Worm (Caenorhabditis elegans) whole organism, young adult: ENCODE results near the gene C34F6.7.

Source experiments
- B0019.2 ChIP-seq: fragments of 200-800 bp; sonication (Bioruptor generic); conservative IDR thresholded peaks from 2 replicates; pipeline ENCODE4 v1.3.6; 2022; ENCODE audit warnings: missing genetic modification reagents, missing genetic modification characterization, missing compliant biosample characterization
- B0261.1 ChIP-seq: sonication (generic microtip); optimal IDR thresholded peaks from 2 replicates; lab custom pipeline; 2016; ENCODE audit warnings: mild to moderate bottlenecking, missing genetic modification characterization, moderate library complexity, missing compliant biosample characterization
- F52B5.7 ChIP-seq: sonication (generic microtip); optimal IDR thresholded peaks from 2 replicates; lab custom pipeline; 2016; ENCODE audit warnings: mild to moderate bottlenecking, missing genetic modification characterization, missing compliant biosample characterization
- T07F8.4 ChIP-seq: sonication (generic microtip); optimal IDR thresholded peaks from 2 replicates; lab custom pipeline; 2016; ENCODE audit warnings: mild to moderate bottlenecking, missing genetic modification characterization, moderate library complexity, missing compliant biosample characterization
- aptf-2 ChIP-seq: fragments of 200-800 bp; sonication (Bioruptor generic); conservative IDR thresholded peaks from 2 replicates; pipeline ENCODE4 v1.3.6; 2022; ENCODE audit warnings: missing genetic modification reagents, missing genetic modification characterization, missing compliant biosample characterization
- attf-5 ChIP-seq: fragments of 200-800 bp; sonication (Bioruptor generic); optimal IDR thresholded peaks from 2 replicates; lab custom pipeline; 2018; ENCODE audit warnings: mild to moderate bottlenecking, missing genetic modification characterization, missing compliant biosample characterization
- ccch-3 ChIP-seq: fragments of 200-800 bp; sonication (Bioruptor generic); optimal IDR thresholded peaks from 2 replicates; lab custom pipeline; 2018; ENCODE audit warnings: mild to moderate bottlenecking, missing genetic modification characterization, missing compliant biosample characterization
- ceh-100 ChIP-seq: fragments of 200-800 bp; sonication (Bioruptor generic); IDR thresholded peaks from 2 replicates; pipeline ENCODE4 v1.3.6; 2022; ENCODE audit warnings: missing genetic modification reagents, missing genetic modification characterization, missing compliant biosample characterization
- dpff-1 ChIP-seq: sonication (generic microtip); optimal IDR thresholded peaks from 2 replicates; lab custom pipeline; 2017; ENCODE audit warnings: mild to moderate bottlenecking, missing genetic modification characterization, missing compliant biosample characterization
- egrh-3 ChIP-seq: fragments of 200-800 bp; sonication (Bioruptor generic); IDR thresholded peaks from 2 replicates; pipeline ENCODE4 v1.3.6; 2022; ENCODE audit warnings: missing genetic modification reagents, missing genetic modification characterization, missing compliant biosample characterization
- ets-4 ChIP-seq: fragments of 200-800 bp; sonication (Bioruptor generic); optimal IDR thresholded peaks from 2 replicates; lab custom pipeline; 2018; ENCODE audit warnings: mild to moderate bottlenecking, missing genetic modification characterization, missing compliant biosample characterization
- him-1 ChIP-seq: sonication (generic microtip); optimal IDR thresholded peaks from 2 replicates; lab custom pipeline; 2016; ENCODE audit warnings: missing genotype, missing genetic modification reagents, missing genetic modification characterization, missing compliant biosample characterization
- hlh-12 ChIP-seq: sonication (generic microtip); optimal IDR thresholded peaks from 2 replicates; lab custom pipeline; 2016; ENCODE audit warnings: missing genetic modification characterization, missing compliant biosample characterization
- hmg-20 ChIP-seq: fragments of 200-800 bp; sonication (Bioruptor generic); IDR thresholded peaks from 2 replicates; pipeline ENCODE4 v1.3.6; 2022; ENCODE audit warnings: missing genetic modification reagents, missing genetic modification characterization, missing compliant biosample characterization
- hrde-1 ChIP-seq: sonication (generic microtip); optimal IDR thresholded peaks from 2 replicates; lab custom pipeline; 2016; ENCODE audit warnings: missing genetic modification characterization, mild to moderate bottlenecking, missing compliant biosample characterization, moderate library complexity, missing genotype, missing genetic modification reagents, borderline replicate concordance
- hsf-1 ChIP-seq: fragments of 200-800 bp; sonication (Bioruptor generic); IDR thresholded peaks from 2 replicates; pipeline ENCODE4 v1.3.6; 2022; ENCODE audit warnings: missing genetic modification reagents, missing genetic modification characterization, missing compliant biosample characterization
- lin-26 ChIP-seq: fragments of 200-800 bp; sonication (Bioruptor generic); IDR thresholded peaks from 2 replicates; pipeline ENCODE4 v1.3.6; 2022; ENCODE audit warnings: missing genetic modification reagents, missing genetic modification characterization, missing compliant biosample characterization
- lsl-1 ChIP-seq: fragments of 200-800 bp; sonication (Bioruptor generic); optimal IDR thresholded peaks from 2 replicates; lab custom pipeline; 2018; ENCODE audit warnings: mild to moderate bottlenecking, missing genetic modification characterization, moderate library complexity, missing compliant biosample characterization
- lsy-27 ChIP-seq: sonication (generic microtip); optimal IDR thresholded peaks from 2 replicates; lab custom pipeline; 2017; ENCODE audit warnings: missing genetic modification characterization, mild to moderate bottlenecking, missing compliant biosample characterization, antibody characterized with exemption, missing genotype, borderline replicate concordance; ENCODE audit not compliant: insufficient read depth
- madf-3 ChIP-seq: fragments of 200-800 bp; sonication (Bioruptor generic); IDR thresholded peaks from 2 replicates; pipeline ENCODE4 v1.3.6; 2022; ENCODE audit warnings: missing genetic modification reagents, missing genetic modification characterization, missing compliant biosample characterization
- nhr-120 ChIP-seq: fragments of 200-800 bp; sonication (Bioruptor generic); IDR thresholded peaks from 2 replicates; pipeline ENCODE4 v1.3.6; 2022; ENCODE audit warnings: missing genetic modification characterization, missing compliant biosample characterization
- nhr-27 ChIP-seq: fragments of 200-800 bp; sonication (Bioruptor generic); optimal IDR thresholded peaks from 2 replicates; lab custom pipeline; 2018; ENCODE audit warnings: mild to moderate bottlenecking, missing genetic modification characterization, moderate library complexity, missing compliant biosample characterization
- rcor-1 ChIP-seq: fragments of 200-800 bp; sonication (Bioruptor generic); IDR thresholded peaks from 2 replicates; pipeline ENCODE4 v1.3.6; 2022; ENCODE audit warnings: missing genetic modification reagents, missing genetic modification characterization, missing compliant biosample characterization
- rec-8 ChIP-seq, 2 experiments: sonication (generic microtip); optimal IDR thresholded peaks; 2 replicates each; lab custom pipeline; 2016; ENCODE audit warnings: mild to moderate bottlenecking in 2 of 2, missing genetic modification characterization in 2 of 2, missing genetic modification reagents in 2 of 2, missing genotype in 2 of 2, missing biosample characterization in 1 of 2, missing compliant biosample characterization in 1 of 2, moderate library complexity in 1 of 2
- repo-1 ChIP-seq: sonication (generic microtip); optimal IDR thresholded peaks from 2 replicates; lab custom pipeline; 2017; ENCODE audit warnings: mild to moderate bottlenecking, missing genetic modification characterization, missing compliant biosample characterization
- rpc-1 ChIP-seq, 2 experiments: fragments of 150-350 bp in 1 of 2; sonication (generic microtip) in 1 of 2; optimal IDR thresholded peaks; 2 replicates each; lab custom pipeline; 2014 to 2018; ENCODE audit warnings: missing biosample characterization in 1 of 2, missing genetic modification characterization in 1 of 2, missing genetic modification reagents in 1 of 2, missing genotype in 1 of 2
- sdz-38 ChIP-seq: sonication (generic microtip); optimal IDR thresholded peaks from 2 replicates; lab custom pipeline; 2016; ENCODE audit warnings: missing genotype, missing genetic modification characterization, missing compliant biosample characterization
- snpc-1.1 ChIP-seq: sonication (generic microtip); optimal IDR thresholded peaks from 2 replicates; lab custom pipeline; 2017; ENCODE audit warnings: missing genetic modification characterization, mild to moderate bottlenecking, missing compliant biosample characterization, antibody characterized with exemption, moderate library complexity, missing genotype, missing genetic modification reagents; ENCODE audit not compliant: insufficient read depth
- snpc-1.3 ChIP-seq: sonication (generic microtip); optimal IDR thresholded peaks from 2 replicates; lab custom pipeline; 2017; ENCODE audit warnings: missing genetic modification characterization, mild to moderate bottlenecking, missing compliant biosample characterization, antibody characterized with exemption, moderate library complexity, missing genotype, missing genetic modification reagents; ENCODE audit not compliant: insufficient read depth
- somi-1 ChIP-seq: fragments of 200-800 bp; sonication (Bioruptor generic); optimal IDR thresholded peaks from 2 replicates; lab custom pipeline; 2018; ENCODE audit warnings: mild to moderate bottlenecking, missing genetic modification characterization, missing compliant biosample characterization
- tbp1 ChIP-seq: fragments of 200-800 bp; sonication (Bioruptor generic); optimal IDR thresholded peaks from 2 replicates; lab custom pipeline; 2018; ENCODE audit warnings: mild to moderate bottlenecking, missing genetic modification characterization, missing compliant biosample characterization
- tbx-9 ChIP-seq: sonication (generic microtip); optimal IDR thresholded peaks from 2 replicates; lab custom pipeline; 2016; ENCODE audit warnings: borderline replicate concordance, missing genetic modification characterization, inconsistent platforms, missing compliant biosample characterization
- unc-130 ChIP-seq: sonication (generic microtip); optimal IDR thresholded peaks from 2 replicates; lab custom pipeline; 2016; ENCODE audit warnings: missing genetic modification reagents, missing genetic modification characterization, missing compliant biosample characterization
- zfh-2 ChIP-seq: fragments of 200-800 bp; sonication (Bioruptor generic); conservative IDR thresholded peaks from 2 replicates; pipeline ENCODE4 v1.3.6; 2022; ENCODE audit warnings: missing genetic modification reagents, missing genetic modification characterization, missing compliant biosample characterization
- zim-3 ChIP-seq: sonication (generic microtip); optimal IDR thresholded peaks from 2 replicates; lab custom pipeline; 2017; ENCODE audit warnings: mild to moderate bottlenecking, missing genetic modification characterization, moderate library complexity, missing compliant biosample characterization
- ztf-26 ChIP-seq: sonication (generic microtip); optimal IDR thresholded peaks from 2 replicates; lab custom pipeline; 2017; ENCODE audit warnings: missing genetic modification characterization, missing compliant biosample characterization
- ztf-6 ChIP-seq: fragments of 200-800 bp; sonication (Bioruptor generic); IDR thresholded peaks from 2 replicates; pipeline ENCODE4 v1.3.6; 2022; ENCODE audit warnings: missing genetic modification reagents, missing genetic modification characterization, missing compliant biosample characterization

C34F6.7 gene

ce11 chrX:11196741-11197140 lies 18.5 kb downstream of the C34F6.7 start, which contains the start of gene C34F6.1:
C34F6.1 (minus strand) TSS chrX:11196841.
- TF ChIP-seq tbp1 (no peak), sdz-38 (no peak), rec-8 (tag; optimal IDR thresholded peaks at IDR 0.05; lab: Kevin White, UChicago) (no peak), ceh-100 (GFP tag; lab: Robert Waterston, UW) (no peak), hlh-12 (tag; lab: Kevin White, UChicago) (no peak), ztf-26 (tag; lab: Kevin White, UChicago) (no peak), egrh-3 (GFP tag; lab: Robert Waterston, UW) (no peak), ccch-3 (GFP tag; lab: Kevin White, UChicago) (no peak), hmg-20 (no peak), him-1 (tag; lab: Kevin White, UChicago) (no peak), dpff-1 (tag; lab: Kevin White, UChicago) (no peak), lsl-1 (no peak)
- TF ChIP-seq, all 124 proteins: peak for 0

- no peak for TF ChIP-seq rcor-1 (GFP tag; lab: Robert Waterston, UW)
- no peak for TF ChIP-seq aptf-2 (GFP tag; lab: Robert Waterston, UW)
- TF ChIP-seq lin-26 (GFP tag; lab: Robert Waterston, UW) = no peak
- TF ChIP-seq zim-3 = no peak
- TF ChIP-seq B0019.2 (GFP tag; lab: Robert Waterston, UW) = no peak
- no peak for TF ChIP-seq tbx-9 (tag; lab: Kevin White, UChicago)
- no peak for TF ChIP-seq hlh-12 (tag; lab: Kevin White, UChicago)
- no peak for TF ChIP-seq madf-3
- TF ChIP-seq rpc-1 (optimal IDR thresholded peaks at IDR 0.05; lab: Kevin White, UChicago) = no peak
- no peak for TF ChIP-seq rpc-1 (tag; optimal IDR thresholded peaks at IDR 0.05; lab: Kevin White, UChicago)
- TF ChIP-seq snpc-1.3 (tag; lab: Kevin White, UChicago) = no peak
- TF ChIP-seq lsy-27 (tag; lab: Kevin White, UChicago) = no peak
- TF ChIP-seq ets-4 (GFP tag; lab: Kevin White, UChicago) = no peak
- TF ChIP-seq, all 124 proteins: peak for 0
Observed at ce11 chrX:11193670-11194069, 21.6 kb downstream of the C34F6.7 start.

DNA sequence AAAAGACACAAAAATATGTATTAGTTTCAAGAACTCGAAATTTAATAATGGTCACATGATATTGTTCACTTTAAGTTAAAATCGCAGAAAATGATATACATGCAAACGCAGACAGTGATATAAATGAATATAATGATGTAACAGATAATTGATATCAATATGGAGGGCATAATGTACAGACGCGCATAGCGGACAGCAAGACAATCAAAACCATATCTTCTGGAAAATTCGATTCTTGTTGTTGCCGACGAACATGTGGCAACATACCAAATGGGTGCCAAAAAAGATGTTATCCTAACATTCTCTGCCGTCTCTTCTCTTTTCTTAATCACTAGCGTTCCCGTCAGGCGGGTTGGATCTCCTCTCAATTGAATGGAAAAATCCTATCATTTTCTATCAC lies 24.8 kb downstream of the C34F6.7 start:
- TF ChIP-seq hsf-1 (GFP tag; lab: Robert Waterston, UW) (peak; percentile 54; the same call in 1 of the 2 replicates), ztf-26 (tag; lab: Kevin White, UChicago) (peak; percentile 42), somi-1 (peak; percentile 1), aptf-2 (GFP tag; lab: Robert Waterston, UW) (no peak)
- TF ChIP-seq, all 124 proteins: peak for 3

DNA sequence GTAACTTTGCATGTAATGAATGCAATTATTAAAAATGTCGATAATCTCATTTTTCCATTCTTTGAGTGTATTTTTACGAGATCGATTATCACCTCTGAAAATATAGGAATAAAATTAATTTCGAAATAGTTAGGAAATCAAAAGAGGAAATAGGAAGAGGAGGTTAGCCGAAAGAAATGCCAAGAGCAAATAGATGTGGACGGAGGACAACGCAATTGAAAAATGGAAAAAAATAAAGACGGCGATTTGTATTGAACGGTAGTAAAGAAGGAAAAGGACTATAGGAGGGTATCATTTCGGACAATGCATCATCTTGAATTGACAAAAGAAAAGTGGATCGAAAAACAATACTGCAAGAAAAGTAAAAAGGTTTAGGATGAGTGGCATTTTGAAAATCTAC lies 25.8 kb downstream of the C34F6.7 start, which contains the start of gene F13D2.1:
Gene F13D2.1, minus strand, starts transcription at position 101 of the 400 bp plus-strand sequence.
- TF ChIP-seq him-1 (tag; lab: Kevin White, UChicago) (no peak), sdz-38 (no peak)

DNA sequence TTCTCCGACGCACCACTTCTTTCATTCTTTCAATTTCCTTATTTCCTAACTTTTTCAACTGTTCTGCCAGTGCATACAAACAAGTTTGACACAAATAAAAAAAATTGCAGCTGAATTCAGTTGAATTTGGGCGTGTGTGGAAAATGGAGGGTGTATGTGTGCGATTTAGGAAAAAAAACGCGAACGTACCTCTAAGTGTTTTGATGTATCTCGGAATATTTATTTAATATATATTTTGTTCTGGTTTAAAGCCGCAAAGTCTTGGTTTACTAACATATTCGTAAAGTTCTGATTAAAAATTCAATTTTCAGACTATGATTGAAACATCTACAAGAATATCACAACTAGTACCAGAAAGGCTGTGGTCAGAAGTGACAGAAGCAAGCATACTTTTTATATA lies 29.8 kb downstream of the C34F6.7 start, which contains the start of gene gnrr-7:
Gene gnrr-7, plus strand, starts transcription at position 301 of the 400 bp plus-strand sequence.
- TF ChIP-seq T07F8.4 (tag; lab: Kevin White, UChicago) (no peak), nhr-27 (tag; lab: Kevin White, UChicago) (no peak), hrde-1 (tag; lab: Kevin White, UChicago) (no peak), unc-130 (GFP tag; lab: Kevin White, UChicago) (no peak), nhr-120 (GFP tag; lab: Robert Waterston, UW) (no peak), repo-1 (tag; lab: Kevin White, UChicago) (no peak), attf-5 (GFP tag; lab: Kevin White, UChicago) (no peak), F52B5.7 (tag; lab: Kevin White, UChicago) (no peak), zfh-2 (GFP tag; lab: Robert Waterston, UW) (no peak), snpc-1.1 (no peak), rec-8 (tag; optimal IDR thresholded peaks at IDR 0.05; lab: Kevin White, UChicago) (no peak), B0261.1 (tag; lab: Kevin White, UChicago) (no peak), ceh-100 (GFP tag; lab: Robert Waterston, UW) (no peak), ztf-6 (GFP tag; lab: Robert Waterston, UW) (no peak)
